Fruit fly (Drosophila melanogaster) whole organism, embryonic: Measurements from ENCODE around the gene frtz.
A peak's percentile ranks its signal among the peaks of the same experiment; 100 is the strongest.

ENCODE experiments used
- ATbp ChIP-seq: fragments of 200-800 bp; sonication (Bioruptor generic); optimal IDR thresholded peaks from 2 replicates; lab custom pipeline; 2017; ENCODE audit warnings: missing biosample characterization, mild to moderate bottlenecking, missing genetic modification characterization, missing genetic modification reagents
- BtbVII ChIP-seq: fragments of 200-800 bp; sonication (Bioruptor generic); optimal IDR thresholded peaks from 3 replicates; lab custom pipeline; 2017; ENCODE audit warnings: missing biosample characterization, mild to moderate bottlenecking, missing genetic modification characterization
- CG10267 ChIP-seq: fragments of 200-800 bp; sonication (Bioruptor generic); optimal IDR thresholded peaks from 2 replicates; lab custom pipeline; 2018; ENCODE audit warnings: missing biosample characterization, mild to moderate bottlenecking, missing genetic modification characterization, moderate library complexity
- CG10565 ChIP-seq: fragments of 200-800 bp; sonication (Bioruptor generic); optimal IDR thresholded peaks from 3 replicates; lab custom pipeline; 2016; ENCODE audit warnings: missing biosample characterization, mild to moderate bottlenecking, missing genetic modification characterization
- CG1233 ChIP-seq: fragments of 200-800 bp; sonication (Bioruptor generic); optimal IDR thresholded peaks from 4 replicates; lab custom pipeline; 2018; ENCODE audit warnings: missing biosample characterization, mild to moderate bottlenecking, missing genetic modification characterization
- CG12942 ChIP-seq: fragments of 200-800 bp; sonication (Bioruptor generic); optimal IDR thresholded peaks from 3 replicates; lab custom pipeline; 2016; ENCODE audit warnings: missing biosample characterization, missing genetic modification characterization
- CG15011 ChIP-seq: fragments of 200-800 bp; sonication (Bioruptor generic); optimal IDR thresholded peaks from 3 replicates; lab custom pipeline; 2018; ENCODE audit warnings: missing biosample characterization, mild to moderate bottlenecking, missing genetic modification characterization
- CG15696 ChIP-seq: fragments of 200-800 bp; sonication (Bioruptor generic); optimal IDR thresholded peaks from 2 replicates; lab custom pipeline; 2019; ENCODE audit warnings: missing biosample characterization, mild to moderate bottlenecking, missing genetic modification characterization, moderate library complexity
- CG16815 ChIP-seq: fragments of 200-800 bp; sonication (Bioruptor generic); optimal IDR thresholded peaks from 3 replicates; lab custom pipeline; 2017; ENCODE audit warnings: missing biosample characterization, mild to moderate bottlenecking, missing genetic modification characterization
- CG2889 ChIP-seq: fragments of 200-800 bp; sonication (Bioruptor generic); IDR thresholded peaks from 3 replicates; pipeline ENCODE4 v1.3.6; 2022; ENCODE audit warnings: missing biosample characterization, missing genetic modification characterization
- CG30020 ChIP-seq: fragments of 200-800 bp; optimal IDR thresholded peaks from 2 replicates; lab custom pipeline; 2019; ENCODE audit warnings: missing biosample characterization, mild to moderate bottlenecking, missing genetic modification characterization, moderate library complexity
- CG31365 ChIP-seq: fragments of 200-800 bp; sonication (Bioruptor generic); optimal IDR thresholded peaks from 2 replicates; lab custom pipeline; 2018; ENCODE audit warnings: missing biosample characterization, mild to moderate bottlenecking, missing genetic modification characterization
- CG31388 ChIP-seq: fragments of 200-800 bp; sonication (Bioruptor generic); optimal IDR thresholded peaks from 2 replicates; lab custom pipeline; 2016; ENCODE audit warnings: missing biosample characterization, missing genetic modification characterization
- CG32772 ChIP-seq: fragments of 200-800 bp; sonication (Bioruptor generic); IDR thresholded peaks from 2 replicates; pipeline ENCODE4 v1.3.6; 2022; ENCODE audit warnings: missing biosample characterization, missing genetic modification characterization
- CG34422 ChIP-seq: fragments of 200-800 bp; sonication (Bioruptor generic); IDR thresholded peaks from 3 replicates; pipeline ENCODE4 v1.3.6; 2022; ENCODE audit warnings: missing biosample characterization, missing genetic modification characterization
- CG7963 ChIP-seq: fragments of 200-800 bp; sonication (Bioruptor generic); IDR thresholded peaks from 3 replicates; pipeline ENCODE4 v1.3.6; 2022; ENCODE audit warnings: missing biosample characterization, missing genetic modification characterization; ENCODE audit not compliant: partially characterized antibody
- CG8281 ChIP-seq: fragments of 200-800 bp; sonication (Bioruptor generic); optimal IDR thresholded peaks from 2 replicates; lab custom pipeline; 2018; ENCODE audit warnings: missing biosample characterization, mild to moderate bottlenecking, missing genetic modification characterization, moderate library complexity
- CG9876 ChIP-seq: fragments of 200-800 bp; sonication (Bioruptor generic); optimal IDR thresholded peaks from 2 replicates; lab custom pipeline; 2016; ENCODE audit warnings: missing biosample characterization, missing genetic modification characterization
- Ets65A ChIP-seq: fragments of 200-800 bp; sonication (Bioruptor generic); peaks from one replicate; lab custom pipeline; 2016; ENCODE audit warnings: missing biosample characterization, missing genetic modification characterization
- Fer3 ChIP-seq: fragments of 200-800 bp; sonication (Bioruptor generic); optimal IDR thresholded peaks from 2 replicates; lab custom pipeline; 2018; ENCODE audit warnings: missing biosample characterization, mild to moderate bottlenecking, missing genetic modification characterization, moderate library complexity
- H15 ChIP-seq: fragments of 200-800 bp; sonication (Bioruptor generic); IDR thresholded peaks from 3 replicates; pipeline ENCODE4 v1.3.6; 2022; ENCODE audit warnings: missing biosample characterization, missing genetic modification characterization
- Hsf ChIP-seq: fragments of 200-800 bp; sonication (Bioruptor generic); optimal IDR thresholded peaks from 3 replicates; lab custom pipeline; 2016; ENCODE audit warnings: missing biosample characterization, missing genetic modification characterization
- Max ChIP-seq: fragments of 200-800 bp; sonication (Bioruptor generic); optimal IDR thresholded peaks from 2 replicates; lab custom pipeline; 2016; ENCODE audit warnings: missing biosample characterization, mild to moderate bottlenecking, missing genetic modification characterization
- Meics ChIP-seq: fragments of 200-800 bp; sonication (Bioruptor generic); optimal IDR thresholded peaks from 2 replicates; lab custom pipeline; 2017; ENCODE audit warnings: missing biosample characterization, mild to moderate bottlenecking, missing genetic modification characterization
- Mes4 ChIP-seq: fragments of 200-800 bp; sonication (Bioruptor generic); optimal IDR thresholded peaks from 2 replicates; lab custom pipeline; 2016; ENCODE audit warnings: missing biosample characterization, missing genetic modification characterization
- NC2β ChIP-seq: fragments of 200-800 bp; sonication (Bioruptor generic); optimal IDR thresholded peaks from 2 replicates; lab custom pipeline; 2016; ENCODE audit warnings: missing biosample characterization, missing genetic modification characterization
- Neu2 ChIP-seq: fragments of 200-800 bp; sonication (Bioruptor generic); optimal IDR thresholded peaks from 3 replicates; lab custom pipeline; 2016; ENCODE audit warnings: missing biosample characterization, missing genetic modification characterization, borderline replicate concordance
- Ptx1 ChIP-seq: fragments of 200-800 bp; sonication (Bioruptor generic); IDR thresholded peaks from 2 replicates; pipeline ENCODE4 v1.3.6; 2022; ENCODE audit warnings: missing biosample characterization, missing genetic modification characterization
- Sin3A ChIP-seq: fragments of >200 bp; optimal IDR thresholded peaks from 2 replicates; lab custom pipeline; 2018
- TFAM ChIP-seq: fragments of 200-800 bp; sonication (Bioruptor generic); optimal IDR thresholded peaks from 2 replicates; lab custom pipeline; 2017; ENCODE audit warnings: missing biosample characterization, missing genetic modification characterization, inconsistent platforms
- Tbp ChIP-seq: fragments of >200 bp; optimal IDR thresholded peaks from 2 replicates; lab custom pipeline; 2018; ENCODE audit warnings: missing biosample characterization, missing genetic modification characterization
- ac ChIP-seq: fragments of 200-800 bp; sonication (Bioruptor generic); optimal IDR thresholded peaks from 3 replicates; lab custom pipeline; 2017; ENCODE audit warnings: missing biosample characterization, mild to moderate bottlenecking, missing genetic modification characterization
- ase ChIP-seq: fragments of 200-800 bp; sonication (Bioruptor generic); IDR thresholded peaks from 3 replicates; pipeline ENCODE4 v1.3.6; 2022; ENCODE audit warnings: missing biosample characterization, missing genetic modification characterization
- az2 ChIP-seq: fragments of 200-800 bp; sonication (Bioruptor generic); optimal IDR thresholded peaks from 3 replicates; lab custom pipeline; 2016; ENCODE audit warnings: missing biosample characterization, missing genetic modification characterization
- bigmax ChIP-seq: fragments of 200-800 bp; sonication (Bioruptor generic); optimal IDR thresholded peaks from 2 replicates; lab custom pipeline; 2018; ENCODE audit warnings: missing biosample characterization, mild to moderate bottlenecking, missing genetic modification characterization
- da ChIP-seq: fragments of 200-800 bp; sonication (Bioruptor generic); optimal IDR thresholded peaks from 2 replicates; lab custom pipeline; 2016; ENCODE audit warnings: missing biosample characterization, missing genetic modification characterization
- dan ChIP-seq: fragments of 200-800 bp; sonication (Bioruptor generic); IDR thresholded peaks from 2 replicates; pipeline ENCODE4 v1.3.6; 2022; ENCODE audit warnings: missing biosample characterization, missing genetic modification characterization
- gsb ChIP-seq: fragments of 200-800 bp; sonication (Bioruptor generic); IDR thresholded peaks from 2 replicates; pipeline ENCODE4 v1.3.6; 2022; ENCODE audit warnings: missing biosample characterization, missing genetic modification characterization
- hb ChIP-seq: fragments of 200-800 bp; sonication (Bioruptor generic); IDR thresholded peaks from 3 replicates; pipeline ENCODE4 v1.3.6; 2022; ENCODE audit warnings: missing biosample characterization, missing genetic modification characterization; ENCODE audit not compliant: partially characterized antibody
- inv ChIP-seq: fragments of 200-800 bp; sonication (Bioruptor generic); IDR thresholded peaks from 2 replicates; pipeline ENCODE4 v1.3.6; 2022; ENCODE audit warnings: missing biosample characterization, missing genetic modification characterization; ENCODE audit not compliant: partially characterized antibody
- lov ChIP-seq, 2 experiments: fragments of 200-800 bp in 1 of 2; fragments of >200 bp in 1 of 2; sonication (Bioruptor generic) in 1 of 2; IDR thresholded peaks in 1 of 2; optimal IDR thresholded peaks in 1 of 2; 2 replicates in 1 of 2; 3 replicates in 1 of 2; pipeline versions ENCODE4 v1.3.6 to Lab custom; 2017 to 2022; ENCODE audit warnings: missing biosample characterization in 1 of 2, missing genetic modification characterization in 1 of 2
- mirr ChIP-seq: fragments of 200-800 bp; sonication (Bioruptor generic); optimal IDR thresholded peaks from 3 replicates; lab custom pipeline; 2018; ENCODE audit warnings: missing biosample characterization, mild to moderate bottlenecking, missing genetic modification characterization
- oc ChIP-seq: fragments of 200-800 bp; sonication (Bioruptor generic); optimal IDR thresholded peaks from 2 replicates; lab custom pipeline; 2018; ENCODE audit warnings: missing biosample characterization, mild to moderate bottlenecking, missing genetic modification characterization, moderate library complexity
- onecut ChIP-seq: fragments of 200-800 bp; sonication (Bioruptor generic); IDR thresholded peaks from 2 replicates; pipeline ENCODE4 v1.3.6; 2022; ENCODE audit warnings: missing biosample characterization, missing genetic modification characterization
- pros ChIP-seq: fragments of 200-800 bp; sonication (Bioruptor generic); optimal IDR thresholded peaks from 3 replicates; lab custom pipeline; 2019; ENCODE audit warnings: missing biosample characterization, mild to moderate bottlenecking, missing genetic modification characterization, moderate library complexity
- salm ChIP-seq: fragments of 200-800 bp; sonication (Bioruptor generic); optimal IDR thresholded peaks from 2 replicates; lab custom pipeline; 2018; ENCODE audit warnings: missing biosample characterization, mild to moderate bottlenecking, missing genetic modification characterization
- sisA ChIP-seq: fragments of 200-800 bp; sonication (Bioruptor generic); IDR thresholded peaks from 2 replicates; pipeline ENCODE4 v1.3.6; 2022; ENCODE audit warnings: missing biosample characterization, missing genetic modification characterization
- so ChIP-seq: fragments of 200-800 bp; sonication (Bioruptor generic); IDR thresholded peaks from 3 replicates; pipeline ENCODE4 v1.3.6; 2022; ENCODE audit warnings: missing biosample characterization, missing genetic modification characterization
- stc ChIP-seq: fragments of 200-800 bp; sonication (Bioruptor generic); IDR thresholded peaks from 2 replicates; pipeline ENCODE4 v1.3.6; 2022; ENCODE audit warnings: missing biosample characterization, missing genetic modification characterization
- toy ChIP-seq: fragments of 200-800 bp; sonication (Bioruptor generic); IDR thresholded peaks from 2 replicates; pipeline ENCODE4 v1.3.6; 2022; ENCODE audit warnings: missing biosample characterization, missing genetic modification characterization
- ttk ChIP-seq: fragments of 200-800 bp; sonication (Bioruptor generic); IDR thresholded peaks from 2 replicates; pipeline ENCODE4 v2.1.2; 2022; ENCODE audit warnings: missing biosample characterization, missing genetic modification characterization

Gene frtz

DNA sequence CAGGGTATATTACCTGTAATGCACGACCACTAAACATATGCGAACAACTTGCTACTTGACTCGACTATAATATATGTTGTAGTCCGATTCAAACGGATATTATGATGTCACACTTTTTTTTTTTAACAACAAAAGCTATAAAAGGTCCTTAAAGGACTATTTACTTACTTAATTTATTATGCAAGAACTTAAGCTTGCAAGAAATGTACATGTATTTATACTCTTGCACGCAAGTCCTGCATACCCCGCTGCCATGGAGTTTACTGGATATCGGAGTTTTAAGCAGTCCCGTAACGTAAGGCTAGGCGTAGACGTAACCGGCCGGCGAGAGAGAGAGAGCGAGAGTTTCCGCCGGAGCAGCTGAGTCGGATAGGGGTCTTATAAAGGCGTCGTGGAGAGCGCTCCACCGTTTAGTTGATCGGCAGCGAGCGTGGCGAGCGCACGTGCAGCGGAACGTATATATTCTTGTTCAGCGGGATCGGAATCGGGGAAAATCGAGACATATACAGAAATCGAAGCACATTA is 21.5 kb upstream of the frtz start:
- TF ChIP-seq dan (GFP tag; lab: Robert Waterston, UW) (peak; percentile 78), CG10565 (GFP tag; lab: Kevin White, UChicago) (peak; percentile 35), CG10267 (tag; lab: Kevin White, UChicago) (peak; percentile 78), Mes4 (peak; percentile 73), hb (GFP tag; lab: Robert Waterston, UW) (no peak), ATbp (GFP tag; lab: Kevin White, UChicago) (peak; percentile 92), BtbVII (GFP tag; lab: Kevin White, UChicago) (peak; percentile 76), CG1233 (GFP tag; lab: Kevin White, UChicago) (peak; percentile 77), CG2889 (peak; percentile 79), Max (GFP tag; lab: Kevin White, UChicago) (peak; percentile 85), TFAM (GFP tag; lab: Kevin White, UChicago) (peak; percentile 68), Sin3A (no peak), NC2β (GFP tag; lab: Kevin White, UChicago) (peak; percentile 72), ase (GFP tag; lab: Robert Waterston, UW) (peak; percentile 82), CG12942 (peak; percentile 92), bigmax (GFP tag; lab: Kevin White, UChicago) (peak; percentile 21), CG15696 (peak; percentile 57), toy (GFP tag; lab: Robert Waterston, UW) (peak; percentile 54), ttk (GFP tag; lab: Robert Waterston, UW) (peak; percentile 86), CG9876 (GFP tag; lab: Kevin White, UChicago) (peak; percentile 84), CG31388 (GFP tag; lab: Kevin White, UChicago) (peak; percentile 64), inv (GFP tag; lab: Robert Waterston, UW) (no peak), mirr (peak; percentile 40), Hsf (GFP tag; lab: Kevin White, UChicago) (peak; percentile 93), az2 (peak; percentile 90), CG31365 (peak; percentile 44), CG7963 (GFP tag; lab: Robert Waterston, UW) (peak; percentile 9; the same call in 1 of the 3 replicates), sisA (GFP tag; lab: Robert Waterston, UW) (peak; percentile 91), CG32772 (GFP tag; lab: Robert Waterston, UW) (peak; percentile 88), H15 (GFP tag; lab: Robert Waterston, UW) (peak; percentile 76), Ptx1 (GFP tag; lab: Robert Waterston, UW) (peak; percentile 94), Ets65A (GFP tag; lab: Kevin White, UChicago) (peak; percentile 99), CG34422 (GFP tag; lab: Robert Waterston, UW) (peak; percentile 88), so (GFP tag; lab: Robert Waterston, UW) (peak; percentile 88), Tbp (no peak), salm (tag; lab: Kevin White, UChicago) (peak; percentile 64), CG16815 (GFP tag; lab: Kevin White, UChicago) (peak; percentile 90), Meics (GFP tag; lab: Kevin White, UChicago) (peak; percentile 81), Fer3 (tag; lab: Kevin White, UChicago) (peak; percentile 73), lov (optimal IDR thresholded peaks at IDR 0.05; lab: Kevin White, UChicago) (no peak), lov (GFP tag; IDR thresholded peaks at IDR 0.05; lab: Robert Waterston, UW) (peak; percentile 78; the same call in 2 of the 3 replicates), CG15011 (GFP tag; lab: Kevin White, UChicago) (peak; percentile 78), pros (no peak), ac (GFP tag; lab: Kevin White, UChicago) (peak; percentile 8), oc (tag; lab: Kevin White, UChicago) (peak; percentile 90), stc (peak; percentile 80), gsb (GFP tag; lab: Robert Waterston, UW) (no peak), da (peak; percentile 75), onecut (GFP tag; lab: Robert Waterston, UW) (peak; percentile 35; the same call in 1 of the 2 replicates), CG8281 (tag; lab: Kevin White, UChicago) (peak; percentile 42), CG30020 (tag; lab: Kevin White, UChicago) (peak; percentile 12), Neu2 (GFP tag; lab: Kevin White, UChicago) (peak; percentile 61)
